Fruit fly (Drosophila melanogaster): ENCODE measurements around the gene Rab9.

DNA sequence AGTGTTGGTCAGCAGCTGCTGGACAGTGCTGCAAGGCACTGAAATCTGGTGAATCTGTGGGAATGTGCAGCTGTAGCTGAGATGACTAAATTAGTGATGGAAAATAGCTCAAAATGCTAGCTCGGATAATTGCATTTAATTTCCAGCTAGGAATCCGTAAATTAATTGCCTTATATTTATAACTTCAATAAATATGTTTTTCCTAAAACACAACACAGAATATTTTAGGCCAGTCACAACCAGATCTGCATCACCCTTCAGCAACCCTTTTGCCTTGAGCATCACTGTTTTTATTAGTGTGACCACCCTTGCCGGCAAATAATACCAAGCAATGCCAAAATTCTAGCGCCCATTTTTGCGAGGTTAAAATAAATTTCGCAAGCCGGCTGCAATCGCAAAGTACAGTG lies 12.4 kb downstream of the Rab9 start, which contains the start of gene Hs2st:
- TF ChIP-seq CG8159 (tag; optimal IDR thresholded peaks at IDR 0.05) = peak; percentile 85
- TF ChIP-seq EcR (GFP tag; optimal IDR thresholded peaks at IDR 0.05) = peak; percentile 58
- peak; percentile 87 for TF ChIP-seq Snoo (tag; optimal IDR thresholded peaks at IDR 0.05)
- peak; percentile 89 for TF ChIP-seq CG15710 (tag; optimal IDR thresholded peaks at IDR 0.05)
- peak; percentile 94 for TF ChIP-seq fd96Ca (GFP tag; IDR thresholded peaks at IDR 0.05)

All from whole organism, pupa.